Fruit fly (Drosophila melanogaster) whole organism, embryonic: ENCODE data around the gene Art3.

Experiments
- Abd-B ChIP-seq: fragments of 200-800 bp; sonication (Bioruptor generic); optimal IDR thresholded peaks from 2 replicates; lab custom pipeline; 2018; ENCODE audit warnings: missing biosample characterization, mild to moderate bottlenecking, missing genetic modification characterization, moderate library complexity
- BEAF-32 ChIP-seq: fragments of 200-800 bp; sonication (Bioruptor generic); optimal IDR thresholded peaks from 3 replicates; lab custom pipeline; 2017; ENCODE audit warnings: missing biosample characterization, missing genetic modification characterization, mild to moderate bottlenecking, moderate library complexity, missing genetic modification reagents
- CG10267 ChIP-seq: fragments of 200-800 bp; sonication (Bioruptor generic); optimal IDR thresholded peaks from 2 replicates; lab custom pipeline; 2018; ENCODE audit warnings: missing biosample characterization, mild to moderate bottlenecking, missing genetic modification characterization, moderate library complexity
- CG10979 ChIP-seq: fragments of 200-800 bp; sonication (Bioruptor generic); optimal IDR thresholded peaks from 2 replicates; lab custom pipeline; 2018; ENCODE audit warnings: missing biosample characterization, mild to moderate bottlenecking, missing genetic modification characterization, moderate library complexity
- CG11456 ChIP-seq: fragments of 200-800 bp; sonication (Bioruptor generic); IDR thresholded peaks from 3 replicates; pipeline ENCODE4 v1.3.6; 2022; ENCODE audit warnings: missing biosample characterization, missing genetic modification characterization
- CG11696 ChIP-seq: fragments of 200-800 bp; sonication (Bioruptor generic); IDR thresholded peaks from 2 replicates; pipeline ENCODE4 v1.3.6; 2022; ENCODE audit warnings: missing biosample characterization, missing genetic modification characterization
- CG14710 ChIP-seq: fragments of 200-800 bp; sonication (Bioruptor generic); optimal IDR thresholded peaks from 3 replicates; lab custom pipeline; 2019; ENCODE audit warnings: missing biosample characterization, mild to moderate bottlenecking, missing genetic modification characterization, moderate library complexity
- CG15514 ChIP-seq: fragments of 200-800 bp; sonication (Bioruptor generic); optimal IDR thresholded peaks from 3 replicates; lab custom pipeline; 2017; ENCODE audit warnings: missing biosample characterization, missing genetic modification characterization, mild to moderate bottlenecking, moderate library complexity, missing genetic modification reagents
- CG2116 ChIP-seq: fragments of 200-800 bp; sonication (Bioruptor generic); optimal IDR thresholded peaks from 3 replicates; lab custom pipeline; 2018; ENCODE audit warnings: missing biosample characterization, mild to moderate bottlenecking, missing genetic modification characterization
- CG30431 ChIP-seq: fragments of 200-800 bp; sonication (Bioruptor generic); optimal IDR thresholded peaks from 2 replicates; lab custom pipeline; 2017; ENCODE audit warnings: missing biosample characterization, missing genetic modification characterization
- CG34422 ChIP-seq: fragments of 200-800 bp; sonication (Bioruptor generic); IDR thresholded peaks from 3 replicates; pipeline ENCODE4 v1.3.6; 2022; ENCODE audit warnings: missing biosample characterization, missing genetic modification characterization
- CG4617 ChIP-seq: fragments of 200-800 bp; sonication (Bioruptor generic); optimal IDR thresholded peaks from 3 replicates; lab custom pipeline; 2016; ENCODE audit warnings: missing biosample characterization, missing genetic modification characterization, borderline replicate concordance
- CG4820 ChIP-seq: fragments of 200-800 bp; sonication (Bioruptor generic); optimal IDR thresholded peaks from 3 replicates; lab custom pipeline; 2016; ENCODE audit warnings: missing biosample characterization, missing genetic modification characterization
- CG5953 ChIP-seq: fragments of 200-800 bp; sonication (Bioruptor generic); IDR thresholded peaks from 2 replicates; pipeline ENCODE4 v1.3.6; 2022; ENCODE audit warnings: missing biosample characterization, missing genetic modification characterization
- CG7745 ChIP-seq: fragments of 200-800 bp; sonication (Bioruptor generic); optimal IDR thresholded peaks from 2 replicates; lab custom pipeline; 2018; ENCODE audit warnings: missing biosample characterization, mild to moderate bottlenecking, missing genetic modification characterization, moderate library complexity
- CG7928 ChIP-seq: fragments of 200-800 bp; sonication (Bioruptor generic); optimal IDR thresholded peaks from 2 replicates; lab custom pipeline; 2017; ENCODE audit warnings: missing biosample characterization, mild to moderate bottlenecking, missing genetic modification characterization
- CG8089 ChIP-seq: fragments of 200-800 bp; sonication (Bioruptor generic); optimal IDR thresholded peaks from 3 replicates; lab custom pipeline; 2016; ENCODE audit warnings: missing biosample characterization, missing genetic modification characterization
- CG9797 ChIP-seq: fragments of 200-800 bp; sonication (Bioruptor generic); optimal IDR thresholded peaks from 3 replicates; lab custom pipeline; 2018; ENCODE audit warnings: missing biosample characterization, mild to moderate bottlenecking, missing genetic modification characterization
- D19B ChIP-seq: fragments of 200-800 bp; sonication (Bioruptor generic); optimal IDR thresholded peaks from 2 replicates; lab custom pipeline; 2017; ENCODE audit warnings: missing biosample characterization, mild to moderate bottlenecking, missing genetic modification characterization
- Dbx ChIP-seq: fragments of 200-800 bp; sonication (Bioruptor generic); IDR thresholded peaks from 3 replicates; pipeline ENCODE4 v1.3.6; 2022; ENCODE audit warnings: missing biosample characterization, missing genetic modification characterization
- Deaf1 ChIP-seq: fragments of 200-800 bp; optimal IDR thresholded peaks from 3 replicates; lab custom pipeline; 2019; ENCODE audit warnings: missing biosample characterization, mild to moderate bottlenecking, missing genetic modification characterization, moderate library complexity
- Dll ChIP-seq: fragments of 200-800 bp; sonication (Bioruptor generic); IDR thresholded peaks from 4 replicates; pipeline ENCODE4 v1.3.6; 2022; ENCODE audit warnings: missing biosample characterization, missing genetic modification characterization; ENCODE audit not compliant: partially characterized antibody
- E2f1 ChIP-seq: fragments of 200-800 bp; sonication (Bioruptor generic); IDR thresholded peaks from 2 replicates; pipeline ENCODE4 v1.3.6; 2022; ENCODE audit warnings: missing biosample characterization, missing genetic modification characterization
- E2f2 ChIP-seq: fragments of 200-800 bp; sonication (Bioruptor generic); IDR thresholded peaks from 2 replicates; pipeline ENCODE4 v1.3.6; 2022; ENCODE audit warnings: missing biosample characterization, missing genetic modification characterization
- Ets97D ChIP-seq: fragments of 200-800 bp; sonication (Bioruptor generic); optimal IDR thresholded peaks from 3 replicates; lab custom pipeline; 2016; ENCODE audit warnings: missing biosample characterization, missing genetic modification characterization
- Fer3 ChIP-seq: fragments of 200-800 bp; sonication (Bioruptor generic); optimal IDR thresholded peaks from 2 replicates; lab custom pipeline; 2018; ENCODE audit warnings: missing biosample characterization, mild to moderate bottlenecking, missing genetic modification characterization, moderate library complexity
- GATAe ChIP-seq: fragments of 200-800 bp; sonication (Bioruptor generic); conservative IDR thresholded peaks from 2 replicates; pipeline ENCODE4 v1.3.6; 2022; ENCODE audit warnings: missing biosample characterization, missing genetic modification characterization
- HLH3B ChIP-seq: fragments of 200-800 bp; sonication (Bioruptor generic); IDR thresholded peaks from 2 replicates; pipeline ENCODE4 v1.3.6; 2022; ENCODE audit warnings: missing biosample characterization, missing genetic modification characterization
- MBD-R2 ChIP-seq: fragments of 200-800 bp; sonication (Bioruptor generic); IDR thresholded peaks from 2 replicates; pipeline ENCODE4 v1.3.6; 2022; ENCODE audit warnings: missing biosample characterization, missing genetic modification characterization
- MESR4 ChIP-seq: fragments of 200-800 bp; sonication (Bioruptor generic); optimal IDR thresholded peaks from 2 replicates; lab custom pipeline; 2018; ENCODE audit warnings: missing biosample characterization, mild to moderate bottlenecking, missing genetic modification characterization, moderate library complexity
- Oaz ChIP-seq: fragments of 200-800 bp; sonication (Bioruptor generic); IDR thresholded peaks from 2 replicates; pipeline ENCODE4 v1.3.6; 2022; ENCODE audit warnings: missing biosample characterization, missing genetic modification characterization
- Rfx ChIP-seq: fragments of 200-800 bp; sonication (Bioruptor generic); IDR thresholded peaks from 2 replicates; pipeline ENCODE4 v1.3.6; 2022; ENCODE audit warnings: missing biosample characterization, missing genetic modification characterization
- Scr ChIP-seq: fragments of 200-800 bp; sonication (Bioruptor generic); IDR thresholded peaks from 2 replicates; pipeline ENCODE4 v1.3.6; 2022; ENCODE audit warnings: missing biosample characterization, missing genetic modification characterization; ENCODE audit not compliant: partially characterized antibody
- Sin3A ChIP-seq: fragments of >200 bp; optimal IDR thresholded peaks from 2 replicates; lab custom pipeline; 2018
- YL-1 ChIP-seq: fragments of 200-800 bp; sonication (Bioruptor generic); optimal IDR thresholded peaks from 3 replicates; lab custom pipeline; 2017; ENCODE audit warnings: missing biosample characterization, mild to moderate bottlenecking, missing genetic modification characterization
- al ChIP-seq: fragments of 200-800 bp; sonication (Bioruptor generic); IDR thresholded peaks from 2 replicates; pipeline ENCODE4 v1.3.6; 2022; ENCODE audit warnings: missing biosample characterization, missing genetic modification characterization
- en ChIP-seq: fragments of 200-800 bp; sonication (Bioruptor generic); optimal IDR thresholded peaks from 2 replicates; lab custom pipeline; 2016; ENCODE audit warnings: missing biosample characterization, missing genetic modification characterization
- esg ChIP-seq: fragments of 200-800 bp; sonication (Bioruptor generic); conservative IDR thresholded peaks from 2 replicates; pipeline ENCODE4 v1.3.6; 2022; ENCODE audit warnings: missing biosample characterization, missing genetic modification characterization
- ftz-f1 ChIP-seq: fragments of 200-800 bp; sonication (Bioruptor generic); optimal IDR thresholded peaks from 2 replicates; lab custom pipeline; 2016; ENCODE audit warnings: missing biosample characterization, missing genetic modification characterization
- hb ChIP-seq: fragments of 200-800 bp; sonication (Bioruptor generic); IDR thresholded peaks from 3 replicates; pipeline ENCODE4 v1.3.6; 2022; ENCODE audit warnings: missing biosample characterization, missing genetic modification characterization; ENCODE audit not compliant: partially characterized antibody
- knrl ChIP-seq: fragments of 200-800 bp; sonication (Bioruptor generic); IDR thresholded peaks from 3 replicates; pipeline ENCODE4 v1.3.6; 2022; ENCODE audit warnings: missing biosample characterization, missing genetic modification characterization; ENCODE audit not compliant: partially characterized antibody
- lbe ChIP-seq: fragments of 200-800 bp; sonication (Bioruptor generic); optimal IDR thresholded peaks from 2 replicates; lab custom pipeline; 2016; ENCODE audit warnings: missing biosample characterization, mild to moderate bottlenecking, missing genetic modification characterization
- lmd ChIP-seq: fragments of 200-800 bp; sonication (Bioruptor generic); IDR thresholded peaks from 2 replicates; pipeline ENCODE4 v1.3.6; 2022; ENCODE audit warnings: missing biosample characterization, missing genetic modification characterization
- luna ChIP-seq: fragments of 200-800 bp; sonication (Bioruptor generic); optimal IDR thresholded peaks from 2 replicates; lab custom pipeline; 2016; ENCODE audit warnings: missing biosample characterization, missing genetic modification characterization
- pzg ChIP-seq: fragments of 200-800 bp; sonication (Bioruptor generic); optimal IDR thresholded peaks from 3 replicates; lab custom pipeline; 2018; ENCODE audit warnings: missing biosample characterization, mild to moderate bottlenecking, missing genetic modification characterization, moderate library complexity
- sens ChIP-seq: fragments of 200-800 bp; sonication (Bioruptor generic); peaks from one replicate; lab custom pipeline; 2016; ENCODE audit warnings: missing biosample characterization, missing genetic modification characterization
- stwl ChIP-seq: fragments of 200-800 bp; sonication (Bioruptor generic); optimal IDR thresholded peaks from 3 replicates; lab custom pipeline; 2018; ENCODE audit warnings: missing biosample characterization, mild to moderate bottlenecking, missing genetic modification characterization, moderate library complexity
- sug ChIP-seq: fragments of 200-800 bp; optimal IDR thresholded peaks from 2 replicates; lab custom pipeline; 2019; ENCODE audit warnings: missing biosample characterization, mild to moderate bottlenecking, missing genetic modification characterization, moderate library complexity
- tna ChIP-seq: fragments of 200-800 bp; sonication (Bioruptor generic); IDR thresholded peaks from 2 replicates; pipeline ENCODE4 v1.3.6; 2022; ENCODE audit warnings: missing biosample characterization, missing genetic modification characterization; ENCODE audit not compliant: partially characterized antibody
- vfl ChIP-seq: fragments of 200-800 bp; sonication (Bioruptor generic); optimal IDR thresholded peaks from 2 replicates; lab custom pipeline; 2016; ENCODE audit warnings: missing biosample characterization, missing genetic modification characterization
- zen2 ChIP-seq: fragments of 200-800 bp; sonication (Bioruptor generic); IDR thresholded peaks from 3 replicates; pipeline ENCODE4 v1.3.6; 2022; ENCODE audit warnings: missing biosample characterization, missing genetic modification characterization; ENCODE audit not compliant: partially characterized antibody

Gene Art3

DNA sequence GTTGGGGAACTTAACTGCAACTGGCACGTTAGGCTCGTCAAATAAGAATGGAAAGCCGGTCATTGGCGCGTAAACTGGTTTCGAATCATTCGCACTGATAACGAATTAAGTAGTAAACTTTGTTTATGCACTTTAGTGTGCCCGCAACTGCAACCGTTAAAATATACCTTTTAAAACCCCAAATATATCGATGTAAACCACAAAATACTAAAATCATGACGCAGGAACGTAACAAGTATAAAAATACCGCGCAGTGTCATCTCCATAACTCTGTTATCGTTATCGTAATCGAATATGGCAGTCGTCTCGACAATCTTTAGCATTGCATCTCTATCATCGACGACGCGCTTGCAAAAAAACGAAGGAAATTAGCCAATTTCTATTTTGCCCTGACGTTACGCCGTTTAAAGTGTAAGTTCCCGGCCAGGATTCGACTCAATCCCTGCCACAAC lies 3.9 kb downstream of the Art3 start, which contains the start of the genes CG31344 and Caf1-55 (continued):
- no peak for TF ChIP-seq CG8089 (GFP tag; lab: Kevin White, UChicago)
- TF ChIP-seq tna = peak; percentile 44; the same call in 1 of the 2 replicates
- TF ChIP-seq ftz-f1 (GFP tag; lab: Kevin White, UChicago) = no peak
- TF ChIP-seq Abd-B (GFP tag; lab: Kevin White, UChicago) = peak; percentile 66
- peak; percentile 68 for TF ChIP-seq CG15514 (GFP tag; lab: Kevin White, UChicago)
- TF ChIP-seq lbe = peak; percentile 55
- no peak for TF ChIP-seq CG7928 (GFP tag; lab: Kevin White, UChicago)
- TF ChIP-seq GATAe (GFP tag; lab: Robert Waterston, UW) = no peak
- peak; percentile 79 for TF ChIP-seq knrl (GFP tag; lab: Robert Waterston, UW)
- TF ChIP-seq sug (tag; lab: Kevin White, UChicago) = peak; percentile 56
- no peak for TF ChIP-seq Dbx (GFP tag; lab: Robert Waterston, UW)
- no peak for TF ChIP-seq luna (GFP tag; lab: Kevin White, UChicago)
- TF ChIP-seq zen2 (GFP tag; lab: Robert Waterston, UW) = peak; percentile 76
- TF ChIP-seq CG30431 (GFP tag; lab: Kevin White, UChicago) = no peak
- no peak for TF ChIP-seq al (GFP tag; lab: Robert Waterston, UW)
- TF ChIP-seq en (GFP tag; lab: Kevin White, UChicago) = no peak
- no peak for TF ChIP-seq CG7745 (tag; lab: Kevin White, UChicago)
- no peak for TF ChIP-seq CG11696 (GFP tag; lab: Robert Waterston, UW)
- TF ChIP-seq CG4820 = no peak
- TF ChIP-seq D19B (GFP tag; lab: Kevin White, UChicago) = no peak
- TF ChIP-seq Oaz (GFP tag; lab: Robert Waterston, UW) = no peak
- no peak for TF ChIP-seq lmd (GFP tag; lab: Robert Waterston, UW)
- no peak for TF ChIP-seq HLH3B (GFP tag; lab: Robert Waterston, UW)
- peak; percentile 61; the same call in 1 of the 3 replicates for TF ChIP-seq hb
- no peak for TF ChIP-seq vfl (GFP tag; lab: Kevin White, UChicago)
- TF ChIP-seq Rfx (GFP tag; lab: Robert Waterston, UW) = 0 out of 2 replicates have a peak, but pooled peaks have one; percentile 18

dm6 chr3R:15222973-15223372 lies 6.2 kb downstream of the Art3 start, which contains the start of gene Polr2G:
Gene Polr2G, minus strand, starts transcription at chr3R:15223180.
- peak; percentile 48 for TF ChIP-seq CG9797 (GFP tag; lab: Kevin White, UChicago)
- peak; percentile 28; the same call in 1 of the 4 replicates for TF ChIP-seq Dll (GFP tag; lab: Robert Waterston, UW)
- TF ChIP-seq CG2116 (GFP tag; lab: Kevin White, UChicago) = peak; percentile 19
- peak; percentile 70 for TF ChIP-seq MBD-R2 (GFP tag; lab: Robert Waterston, UW)
- no peak for TF ChIP-seq Sin3A (lab: Kevin White, UChicago)
- peak; percentile 15; the same call in 1 of the 2 replicates for TF ChIP-seq Scr (GFP tag; lab: Robert Waterston, UW)
- peak; percentile 14 for TF ChIP-seq BEAF-32 (GFP tag; lab: Kevin White, UChicago)
- peak; percentile 4 for TF ChIP-seq Ets97D (GFP tag; lab: Kevin White, UChicago)
- peak; percentile 42 for TF ChIP-seq sens (GFP tag; lab: Kevin White, UChicago)
- TF ChIP-seq Deaf1 (tag; lab: Kevin White, UChicago) = no peak
- peak; percentile 10 for TF ChIP-seq CG14710 (tag; lab: Kevin White, UChicago)
- peak; percentile 30 for TF ChIP-seq stwl (tag; lab: Kevin White, UChicago)
- no peak for TF ChIP-seq esg
- peak; percentile 67 for TF ChIP-seq E2f2 (GFP tag; lab: Robert Waterston, UW)
- no peak for TF ChIP-seq Fer3 (tag; lab: Kevin White, UChicago)
- peak; percentile 34 for TF ChIP-seq YL-1 (GFP tag; lab: Kevin White, UChicago)
- TF ChIP-seq CG4617 (GFP tag; lab: Kevin White, UChicago) = peak; percentile 50
- no peak for TF ChIP-seq CG11456 (GFP tag; lab: Robert Waterston, UW)
- TF ChIP-seq CG34422 = peak; percentile 13; the same call in 1 of the 3 replicates
- TF ChIP-seq MESR4 = peak; percentile 61
- no peak for TF ChIP-seq CG5953 (GFP tag; lab: Robert Waterston, UW)
- no peak for TF ChIP-seq CG10979 (tag; lab: Kevin White, UChicago)
- TF ChIP-seq CG10267 (tag; lab: Kevin White, UChicago) = peak; percentile 10
- TF ChIP-seq E2f1 (GFP tag; lab: Robert Waterston, UW) = peak; percentile 24; the same call in 1 of the 2 replicates
- peak; percentile 19 for TF ChIP-seq pzg (GFP tag; lab: Kevin White, UChicago)
